Fruit fly (Drosophila melanogaster) whole organism, embryonic: ENCODE data around the gene mRpL33.
A peak's percentile ranks its signal among the peaks of the same experiment; 100 is the strongest.
"Not testable (repeated sequence)": the region's sequence is repeated elsewhere in the genome, so short reads cannot be mapped to it uniquely, and the experiment has no call there.

ENCODE experiments used
- BEAF-32 ChIP-seq: fragments of 200-800 bp; sonication (Bioruptor generic); optimal IDR thresholded peaks from 3 replicates; lab custom pipeline; 2017; ENCODE audit warnings: missing biosample characterization, missing genetic modification characterization, mild to moderate bottlenecking, moderate library complexity, missing genetic modification reagents
- CG11085 ChIP-seq: fragments of 200-800 bp; sonication (Bioruptor generic); IDR thresholded peaks from 2 replicates; pipeline ENCODE4 v1.3.6; 2022; ENCODE audit warnings: missing biosample characterization, missing genetic modification characterization
- CG11093 ChIP-seq: fragments of 200-800 bp; sonication (Bioruptor generic); IDR thresholded peaks from 3 replicates; pipeline ENCODE4 v1.3.6; 2022; ENCODE audit warnings: missing biosample characterization, missing genetic modification characterization
- CG11247 ChIP-seq: fragments of 200-800 bp; sonication (Bioruptor generic); IDR thresholded peaks from 2 replicates; pipeline ENCODE4 v1.3.6; 2022; ENCODE audit warnings: missing biosample characterization, missing genetic modification characterization
- CG11456 ChIP-seq: fragments of 200-800 bp; sonication (Bioruptor generic); IDR thresholded peaks from 3 replicates; pipeline ENCODE4 v1.3.6; 2022; ENCODE audit warnings: missing biosample characterization, missing genetic modification characterization
- CG14014 ChIP-seq: fragments of 200-800 bp; sonication (Bioruptor generic); IDR thresholded peaks from 2 replicates; pipeline ENCODE4 v1.3.6; 2022; ENCODE audit warnings: missing biosample characterization, missing genetic modification characterization
- CG14050 ChIP-seq: fragments of 200-800 bp; sonication (Bioruptor generic); IDR thresholded peaks from 3 replicates; pipeline ENCODE4 v1.3.6; 2022; ENCODE audit warnings: missing biosample characterization, missing genetic modification characterization
- CG14441 ChIP-seq: fragments of 200-800 bp; sonication (Bioruptor generic); IDR thresholded peaks from 2 replicates; pipeline ENCODE4 v1.3.6; 2022; ENCODE audit warnings: missing biosample characterization, missing genetic modification characterization
- CG2889 ChIP-seq: fragments of 200-800 bp; sonication (Bioruptor generic); IDR thresholded peaks from 3 replicates; pipeline ENCODE4 v1.3.6; 2022; ENCODE audit warnings: missing biosample characterization, missing genetic modification characterization
- CG31224 ChIP-seq: fragments of 200-800 bp; sonication (Bioruptor generic); IDR thresholded peaks from 2 replicates; pipeline ENCODE4 v1.3.6; 2022; ENCODE audit warnings: missing biosample characterization, missing genetic modification characterization
- CG32532 ChIP-seq: fragments of 200-800 bp; sonication (Bioruptor generic); IDR thresholded peaks from 2 replicates; pipeline ENCODE4 v1.3.6; 2022; ENCODE audit warnings: missing biosample characterization, missing genetic modification characterization
- CG32767 ChIP-seq: fragments of 200-800 bp; sonication (Bioruptor generic); IDR thresholded peaks from 2 replicates; pipeline ENCODE4 v1.3.6; 2022; ENCODE audit warnings: missing biosample characterization, missing genetic modification characterization
- CG34376 ChIP-seq: fragments of 200-800 bp; sonication (Bioruptor generic); optimal IDR thresholded peaks from 2 replicates; lab custom pipeline; 2018; ENCODE audit warnings: missing biosample characterization, mild to moderate bottlenecking, missing genetic modification characterization
- CG34422 ChIP-seq: fragments of 200-800 bp; sonication (Bioruptor generic); IDR thresholded peaks from 3 replicates; pipeline ENCODE4 v1.3.6; 2022; ENCODE audit warnings: missing biosample characterization, missing genetic modification characterization
- CG4404 ChIP-seq: fragments of 200-800 bp; sonication (Bioruptor generic); IDR thresholded peaks from 2 replicates; pipeline ENCODE4 v1.3.6; 2022; ENCODE audit warnings: missing biosample characterization, missing genetic modification characterization
- CG4730 ChIP-seq: fragments of 200-800 bp; sonication (Bioruptor generic); IDR thresholded peaks from 2 replicates; pipeline ENCODE4 v1.3.6; 2022; ENCODE audit warnings: missing biosample characterization, missing genetic modification characterization
- CG6689 ChIP-seq: fragments of 200-800 bp; sonication (Bioruptor generic); IDR thresholded peaks from 2 replicates; pipeline ENCODE4 v1.3.6; 2022; ENCODE audit warnings: missing biosample characterization, missing genetic modification characterization
- CG9215 ChIP-seq: fragments of 200-800 bp; sonication (Bioruptor generic); IDR thresholded peaks from 2 replicates; pipeline ENCODE4 v1.3.6; 2022; ENCODE audit warnings: missing biosample characterization, missing genetic modification characterization
- CG9932 ChIP-seq: fragments of 200-800 bp; sonication (Bioruptor generic); IDR thresholded peaks from 2 replicates; pipeline ENCODE4 v1.3.6; 2022; ENCODE audit warnings: missing biosample characterization, missing genetic modification characterization
- Dll ChIP-seq: fragments of 200-800 bp; sonication (Bioruptor generic); IDR thresholded peaks from 4 replicates; pipeline ENCODE4 v1.3.6; 2022; ENCODE audit warnings: missing biosample characterization, missing genetic modification characterization; ENCODE audit not compliant: partially characterized antibody
- Dref ChIP-seq: fragments of 200-800 bp; sonication (Bioruptor generic); IDR thresholded peaks from 2 replicates; pipeline ENCODE4 v1.3.6; 2022; ENCODE audit warnings: missing biosample characterization, missing genetic modification characterization
- E2f2 ChIP-seq: fragments of 200-800 bp; sonication (Bioruptor generic); IDR thresholded peaks from 2 replicates; pipeline ENCODE4 v1.3.6; 2022; ENCODE audit warnings: missing biosample characterization, missing genetic modification characterization
- H15 ChIP-seq: fragments of 200-800 bp; sonication (Bioruptor generic); IDR thresholded peaks from 3 replicates; pipeline ENCODE4 v1.3.6; 2022; ENCODE audit warnings: missing biosample characterization, missing genetic modification characterization
- HLH3B ChIP-seq: fragments of 200-800 bp; sonication (Bioruptor generic); IDR thresholded peaks from 2 replicates; pipeline ENCODE4 v1.3.6; 2022; ENCODE audit warnings: missing biosample characterization, missing genetic modification characterization
- Mrtf ChIP-seq: fragments of 200-800 bp; sonication (Bioruptor generic); IDR thresholded peaks from 3 replicates; pipeline ENCODE4 v1.3.6; 2022; ENCODE audit warnings: missing biosample characterization, missing genetic modification characterization
- Oaz ChIP-seq: fragments of 200-800 bp; sonication (Bioruptor generic); IDR thresholded peaks from 2 replicates; pipeline ENCODE4 v1.3.6; 2022; ENCODE audit warnings: missing biosample characterization, missing genetic modification characterization
- Ptx1 ChIP-seq: fragments of 200-800 bp; sonication (Bioruptor generic); IDR thresholded peaks from 2 replicates; pipeline ENCODE4 v1.3.6; 2022; ENCODE audit warnings: missing biosample characterization, missing genetic modification characterization
- Rfx ChIP-seq: fragments of 200-800 bp; sonication (Bioruptor generic); IDR thresholded peaks from 2 replicates; pipeline ENCODE4 v1.3.6; 2022; ENCODE audit warnings: missing biosample characterization, missing genetic modification characterization
- Rx ChIP-seq: fragments of 200-800 bp; sonication (Bioruptor generic); IDR thresholded peaks from 2 replicates; pipeline ENCODE4 v1.3.6; 2022; ENCODE audit warnings: missing biosample characterization, missing genetic modification characterization
- Xrp1 ChIP-seq: fragments of 200-800 bp; sonication (Bioruptor generic); IDR thresholded peaks from 2 replicates; pipeline ENCODE4 v1.3.6; 2022; ENCODE audit warnings: missing biosample characterization, missing genetic modification characterization
- al ChIP-seq: fragments of 200-800 bp; sonication (Bioruptor generic); IDR thresholded peaks from 2 replicates; pipeline ENCODE4 v1.3.6; 2022; ENCODE audit warnings: missing biosample characterization, missing genetic modification characterization
- ap ChIP-seq: fragments of 200-800 bp; sonication (Bioruptor generic); IDR thresholded peaks from 2 replicates; pipeline ENCODE4 v1.3.6; 2022; ENCODE audit warnings: missing biosample characterization, missing genetic modification characterization
- ara ChIP-seq: fragments of 200-800 bp; sonication (Bioruptor generic); IDR thresholded peaks from 2 replicates; pipeline ENCODE4 v1.3.6; 2022; ENCODE audit warnings: missing biosample characterization, missing genetic modification characterization
- ase ChIP-seq: fragments of 200-800 bp; sonication (Bioruptor generic); IDR thresholded peaks from 3 replicates; pipeline ENCODE4 v1.3.6; 2022; ENCODE audit warnings: missing biosample characterization, missing genetic modification characterization
- cas ChIP-seq: fragments of 200-800 bp; sonication (Bioruptor generic); IDR thresholded peaks from 2 replicates; pipeline ENCODE4 v1.3.6; 2022; ENCODE audit warnings: missing biosample characterization, missing genetic modification characterization
- dysf ChIP-seq: fragments of 200-800 bp; sonication (Bioruptor generic); IDR thresholded peaks from 3 replicates; pipeline ENCODE4 v1.3.6; 2022; ENCODE audit warnings: missing biosample characterization, missing genetic modification characterization
- esg ChIP-seq: fragments of 200-800 bp; sonication (Bioruptor generic); conservative IDR thresholded peaks from 2 replicates; pipeline ENCODE4 v1.3.6; 2022; ENCODE audit warnings: missing biosample characterization, missing genetic modification characterization
- peb ChIP-seq: fragments of 200-800 bp; sonication (Bioruptor generic); IDR thresholded peaks from 2 replicates; pipeline ENCODE4 v1.3.6; 2022; ENCODE audit warnings: missing biosample characterization, missing genetic modification characterization
- ranshi ChIP-seq: fragments of 200-800 bp; sonication (Bioruptor generic); IDR thresholded peaks from 2 replicates; pipeline ENCODE4 v1.3.6; 2022; ENCODE audit warnings: missing biosample characterization, missing genetic modification characterization
- row ChIP-seq: fragments of 200-800 bp; sonication (Bioruptor generic); IDR thresholded peaks from 3 replicates; pipeline ENCODE4 v1.3.6; 2022; ENCODE audit warnings: missing biosample characterization, missing genetic modification characterization
- sd ChIP-seq: fragments of 200-800 bp; sonication (Bioruptor generic); optimal IDR thresholded peaks from 3 replicates; lab custom pipeline; 2018; ENCODE audit warnings: missing biosample characterization, mild to moderate bottlenecking, missing genetic modification characterization, moderate library complexity
- sens ChIP-seq: fragments of 200-800 bp; sonication (Bioruptor generic); peaks from one replicate; lab custom pipeline; 2016; ENCODE audit warnings: missing biosample characterization, missing genetic modification characterization
- sens-2 ChIP-seq: fragments of 200-800 bp; sonication (Bioruptor generic); IDR thresholded peaks from 2 replicates; pipeline ENCODE4 v1.3.6; 2022; ENCODE audit warnings: missing biosample characterization, missing genetic modification characterization
- sisA ChIP-seq: fragments of 200-800 bp; sonication (Bioruptor generic); IDR thresholded peaks from 2 replicates; pipeline ENCODE4 v1.3.6; 2022; ENCODE audit warnings: missing biosample characterization, missing genetic modification characterization
- tgo ChIP-seq: fragments of 200-800 bp; sonication (Bioruptor generic); IDR thresholded peaks from 3 replicates; pipeline ENCODE4 v1.3.6; 2022; ENCODE audit warnings: missing biosample characterization, missing genetic modification characterization
- unc-4 ChIP-seq: fragments of 200-800 bp; sonication (Bioruptor generic); IDR thresholded peaks from 2 replicates; pipeline ENCODE4 v1.3.6; 2022; ENCODE audit warnings: missing biosample characterization, missing genetic modification characterization; ENCODE audit not compliant: partially characterized antibody
- vvl ChIP-seq: fragments of 200-800 bp; sonication (Bioruptor generic); IDR thresholded peaks from 2 replicates; pipeline ENCODE4 v1.3.6; 2022; ENCODE audit warnings: missing biosample characterization, missing genetic modification characterization
- wdn ChIP-seq: fragments of 200-800 bp; sonication (Bioruptor generic); IDR thresholded peaks from 2 replicates; pipeline ENCODE4 v1.3.6; 2022; ENCODE audit warnings: missing biosample characterization, missing genetic modification characterization
- zfh1 ChIP-seq: fragments of 200-800 bp; sonication (Bioruptor generic); IDR thresholded peaks from 3 replicates; pipeline ENCODE4 v1.3.6; 2022; ENCODE audit warnings: missing biosample characterization, missing genetic modification characterization

mRpL33 gene

dm6 chrX:4318701-4319100, 3.3 kb downstream of the mRpL33 start, which contains the start of gene mei-9:
mei-9 (minus strand) TSS chrX:4318801.
- TF ChIP-seq CG34376 (GFP tag; lab: Kevin White, UChicago); sd; H15 (GFP tag; lab: Robert Waterston, UW): not testable (repeated sequence)
- TF ChIP-seq, all 482 proteins: peak for 0; not testable (repeated sequence) for 482

- TF ChIP-seq sisA (GFP tag; lab: Robert Waterston, UW) (peak; percentile 68), ranshi (GFP tag; lab: Robert Waterston, UW) (peak; percentile 64; the same call in 1 of the 2 replicates), CG6689 (peak; percentile 90), sens-2 (GFP tag; lab: Robert Waterston, UW) (0 out of 2 replicates have a peak, but pooled peaks have one; percentile 34), ara (peak; percentile 39; the same call in 1 of the 2 replicates), CG14014 (GFP tag; lab: Robert Waterston, UW) (peak; percentile 51), Dref (GFP tag; lab: Robert Waterston, UW) (peak; percentile 51), CG4404 (GFP tag; lab: Robert Waterston, UW) (peak; percentile 40; the same call in 1 of the 2 replicates), CG11093 (GFP tag; lab: Robert Waterston, UW) (peak; percentile 44; the same call in 1 of the 3 replicates), CG9215 (peak; percentile 54), CG4730 (GFP tag; lab: Robert Waterston, UW) (peak; percentile 51; the same call in 1 of the 2 replicates), CG11456 (GFP tag; lab: Robert Waterston, UW) (0 out of 3 replicates have a peak, but pooled peaks have one; percentile 57), al (GFP tag; lab: Robert Waterston, UW) (peak; percentile 42; the same call in 1 of the 2 replicates), HLH3B (peak; percentile 45; the same call in 1 of the 2 replicates), peb (GFP tag; lab: Robert Waterston, UW) (peak; percentile 42; the same call in 1 of the 2 replicates), wdn (GFP tag; lab: Robert Waterston, UW) (0 out of 2 replicates have a peak, but pooled peaks have one; percentile 39), sens (GFP tag; lab: Kevin White, UChicago) (peak; percentile 51), Ptx1 (GFP tag; lab: Robert Waterston, UW) (peak; percentile 76), ase (GFP tag; lab: Robert Waterston, UW) (0 out of 3 replicates have a peak, but pooled peaks have one; percentile 14), Oaz (GFP tag; lab: Robert Waterston, UW) (peak; percentile 60), unc-4 (GFP tag; lab: Robert Waterston, UW) (0 out of 2 replicates have a peak, but pooled peaks have one; percentile 29), dysf (GFP tag; lab: Robert Waterston, UW) (peak; percentile 58; the same call in 2 of the 3 replicates), Rfx (GFP tag; lab: Robert Waterston, UW) (peak; percentile 71), CG31224 (GFP tag; lab: Robert Waterston, UW) (peak; percentile 46), E2f2 (GFP tag; lab: Robert Waterston, UW) (peak; percentile 34; the same call in 1 of the 2 replicates), tgo (peak; percentile 65), CG9932 (GFP tag; lab: Robert Waterston, UW) (peak; percentile 66), ap (GFP tag; lab: Robert Waterston, UW) (peak; percentile 42; the same call in 1 of the 2 replicates), cas (GFP tag; lab: Robert Waterston, UW) (peak; percentile 29; the same call in 1 of the 2 replicates), zfh1 (GFP tag; lab: Robert Waterston, UW) (peak; percentile 59; the same call in 1 of the 3 replicates), CG34422 (GFP tag; lab: Robert Waterston, UW) (peak; percentile 71), row (GFP tag; lab: Robert Waterston, UW) (peak; percentile 81), CG32532 (GFP tag; lab: Robert Waterston, UW) (peak; percentile 78), CG32767 (peak; percentile 27; the same call in 1 of the 2 replicates), vvl (GFP tag; lab: Robert Waterston, UW) (peak; percentile 69), CG14441 (GFP tag; lab: Robert Waterston, UW) (peak; percentile 74), CG11085 (GFP tag; lab: Robert Waterston, UW) (0 out of 2 replicates have a peak, but pooled peaks have one; percentile 35), Xrp1 (GFP tag; lab: Robert Waterston, UW) (peak; percentile 48; the same call in 1 of the 2 replicates), CG2889 (GFP tag; lab: Robert Waterston, UW) (0 out of 3 replicates have a peak, but pooled peaks have one; percentile 18), Rx (GFP tag; lab: Robert Waterston, UW) (peak; percentile 44; the same call in 1 of the 2 replicates), Dll (GFP tag; lab: Robert Waterston, UW) (0 out of 4 replicates have a peak, but pooled peaks have one; percentile 23), Mrtf (GFP tag; lab: Robert Waterston, UW) (0 out of 3 replicates have a peak, but pooled peaks have one; percentile 30), CG11247 (GFP tag; lab: Robert Waterston, UW) (peak; percentile 52; the same call in 1 of the 2 replicates), BEAF-32 (GFP tag; lab: Kevin White, UChicago) (peak; percentile 13), esg (GFP tag; lab: Robert Waterston, UW) (peak; percentile 58), CG14050 (GFP tag; lab: Robert Waterston, UW) (peak; percentile 27; the same call in 1 of the 3 replicates)
Observed at dm6 chrX:4318001-4318400, 4.0 kb downstream of the mRpL33 start.
